Worm (Caenorhabditis elegans): ENCODE measurements around the gene ZK355.3.

The ZK355.3 gene

ce11 chrII:2927533-2927932 is at the start of gene ZK355.3, which contains the start of gene ZK355.8:
Gene ZK355.3 (minus strand): TSS chrII:2927633.
Gene ZK355.8 (plus strand): TSS chrII:2927804.
- TF ChIP-seq nhr-237 (tag; optimal IDR thresholded peaks at IDR 0.05): no peak
- TF ChIP-seq nhr-23 (tag; optimal IDR thresholded peaks at IDR 0.05): no peak
- TF ChIP-seq nhr-10 (tag; optimal IDR thresholded peaks at IDR 0.05): no peak
- no peak for TF ChIP-seq ztf-4 (tag; optimal IDR thresholded peaks at IDR 0.05)
- TF ChIP-seq ztf-1 (GFP tag; conservative IDR thresholded peaks at IDR 0.05): no peak

- TF ChIP-seq F13H6.1 (tag; optimal IDR thresholded peaks at IDR 0.05) (peak; percentile 11), ZK546.5 (tag; optimal IDR thresholded peaks at IDR 0.05) (no peak), Y55F3AM.14 (GFP tag; optimal IDR thresholded peaks at IDR 0.05) (peak; percentile 13), ama-1 (optimal IDR thresholded peaks at IDR 0.05) (peak; percentile 72), mdl-1 (tag; optimal IDR thresholded peaks at IDR 0.05) (peak in 1 of 2 experiments; percentile 35), zag-1 (tag; optimal IDR thresholded peaks at IDR 0.05) (peak; percentile 56), C34F6.9 (tag; optimal IDR thresholded peaks at IDR 0.05) (peak; percentile 4), nhr-12 (tag; optimal IDR thresholded peaks at IDR 0.05) (no peak), egl-27 (tag; optimal IDR thresholded peaks at IDR 0.05) (peak; percentile 11), nhr-11 (tag; optimal IDR thresholded peaks at IDR 0.05) (no peak), R02D3.7 (tag; optimal IDR thresholded peaks at IDR 0.05) (no peak), alr-1 (tag; optimal IDR thresholded peaks at IDR 0.05) (no peak), nhr-129 (tag; optimal IDR thresholded peaks at IDR 0.05) (peak; percentile 19), crh-2 (tag; optimal IDR thresholded peaks at IDR 0.05) (peak; percentile 27), lin-11 (tag; optimal IDR thresholded peaks at IDR 0.05) (peak; percentile 53), aly-2 (tag; optimal IDR thresholded peaks at IDR 0.05) (no peak), nhr-77 (tag; optimal IDR thresholded peaks at IDR 0.05) (no peak), unc-55 (GFP tag; optimal IDR thresholded peaks at IDR 0.05) (peak; percentile 36), lsy-2 (tag; optimal IDR thresholded peaks at IDR 0.05) (peak in 1 of 2 experiments; percentile 37), sma-9 (GFP tag; optimal IDR thresholded peaks at IDR 0.05) (peak; percentile 31), sma-9 (tag; optimal IDR thresholded peaks at IDR 0.05) (no peak)
Observed at ce11 chrII:2976597-2976996, 49.2 kb upstream of the ZK355.3 start, which contains the start of gene nhr-88. Gene nhr-88 (plus strand): TSS chrII:2976639.

DNA sequence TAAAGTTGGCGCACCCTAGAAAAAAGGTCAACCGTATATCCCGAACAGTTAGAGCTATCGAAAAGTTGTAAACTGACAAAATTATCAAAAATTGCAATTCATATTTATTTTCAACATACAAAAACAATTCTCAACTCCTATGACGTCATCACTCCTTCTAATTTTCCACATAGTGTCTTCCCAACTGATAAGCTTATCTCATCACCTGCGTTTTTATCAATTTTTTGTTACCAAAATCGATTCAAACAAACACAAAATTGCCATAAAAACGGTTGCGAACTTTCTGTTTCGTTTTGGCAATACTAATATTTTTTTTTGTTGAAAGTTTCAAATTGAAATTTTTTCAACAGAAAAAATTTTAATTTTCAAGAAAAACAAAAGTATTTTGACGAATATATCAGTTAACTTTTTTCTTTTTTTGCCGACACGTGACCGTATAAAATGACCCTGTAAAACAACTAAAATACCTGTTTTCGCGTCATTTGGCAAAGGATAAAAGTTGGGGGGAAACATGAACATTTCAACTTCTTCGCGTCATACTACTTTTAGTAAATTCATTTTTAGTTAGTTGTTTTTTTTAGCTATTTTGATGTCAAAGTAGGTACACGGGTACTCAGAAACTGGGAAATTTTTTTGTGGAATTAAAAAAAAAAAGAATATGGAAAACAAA is 48.3 kb upstream of the ZK355.3 start:
- peak; percentile 35 for TF ChIP-seq gmeb-1 (tag; optimal IDR thresholded peaks at IDR 0.05)
- peak; percentile 66 for TF ChIP-seq nhr-25 (tag; optimal IDR thresholded peaks at IDR 0.05)
- peak; percentile 68 for TF ChIP-seq crh-2 (tag; optimal IDR thresholded peaks at IDR 0.05)
- TF ChIP-seq fos-1 (tag; optimal IDR thresholded peaks at IDR 0.05): peak; percentile 69
- no peak for TF ChIP-seq peb-1 (tag; optimal IDR thresholded peaks at IDR 0.05)
- TF ChIP-seq ama-1 (optimal IDR thresholded peaks at IDR 0.05): no peak
- TF ChIP-seq mdl-1 (tag; optimal IDR thresholded peaks at IDR 0.05): peak in 1 of 2 experiments; percentile 3
- no peak for TF ChIP-seq lin-11 (tag; optimal IDR thresholded peaks at IDR 0.05)
- peak; percentile 44 for TF ChIP-seq sma-9 (GFP tag; optimal IDR thresholded peaks at IDR 0.05)
- no peak for TF ChIP-seq sma-9 (tag; optimal IDR thresholded peaks at IDR 0.05)
- TF ChIP-seq lsy-2 (tag; optimal IDR thresholded peaks at IDR 0.05): peak in 1 of 2 experiments; percentile 24

DNA sequence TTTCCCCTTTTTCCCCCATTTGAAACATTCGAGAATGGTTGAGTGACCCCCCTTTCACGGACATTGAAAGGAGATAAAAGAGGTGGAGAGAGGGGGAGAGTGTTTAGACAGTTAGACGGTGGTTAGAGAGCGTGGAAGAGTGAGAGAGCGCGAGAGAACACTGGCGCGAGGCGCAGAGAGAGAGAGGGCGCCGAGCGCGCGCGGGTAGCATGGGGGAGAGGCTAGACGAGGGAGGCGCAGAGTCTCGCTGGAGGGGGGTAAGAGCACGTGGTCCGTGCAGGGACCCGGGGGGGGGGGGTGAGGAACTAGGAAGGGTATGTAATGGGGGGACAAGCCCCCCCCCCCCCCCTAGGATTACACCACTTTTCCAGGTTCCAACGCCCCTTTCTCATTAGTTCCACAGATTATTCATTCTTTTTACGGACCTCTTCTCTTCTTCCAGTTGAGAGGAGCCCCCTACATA is 46.5 kb upstream of the ZK355.3 start:
- TF ChIP-seq lin-11 (tag; optimal IDR thresholded peaks at IDR 0.05) (peak; percentile 86), lin-39 (tag; optimal IDR thresholded peaks at IDR 0.05) (no peak), nhr-25 (tag; optimal IDR thresholded peaks at IDR 0.05) (peak; percentile 97), aly-2 (tag; optimal IDR thresholded peaks at IDR 0.05) (no peak), ZK546.5 (tag; optimal IDR thresholded peaks at IDR 0.05) (peak; percentile 32), elt-3 (tag; optimal IDR thresholded peaks at IDR 0.05) (no peak), nhr-11 (tag; optimal IDR thresholded peaks at IDR 0.05) (no peak), sma-9 (GFP tag; optimal IDR thresholded peaks at IDR 0.05) (peak; percentile 99), sma-9 (tag; optimal IDR thresholded peaks at IDR 0.05) (peak; percentile 76), C34F6.9 (tag; optimal IDR thresholded peaks at IDR 0.05) (peak; percentile 90), lin-13 (GFP tag; optimal IDR thresholded peaks at IDR 0.05) (peak; percentile 96), nhr-21 (tag; optimal IDR thresholded peaks at IDR 0.05) (peak; percentile 96), ama-1 (optimal IDR thresholded peaks at IDR 0.05) (peak; percentile 81), unc-39 (tag; optimal IDR thresholded peaks at IDR 0.05) (no peak), ztf-11 (tag; optimal IDR thresholded peaks at IDR 0.05) (peak; percentile 71), mbf-1 (tag; optimal IDR thresholded peaks at IDR 0.05) (no peak), alr-1 (tag; optimal IDR thresholded peaks at IDR 0.05) (no peak), nhr-77 (tag; optimal IDR thresholded peaks at IDR 0.05) (peak; percentile 30), Y55F3AM.14 (GFP tag; optimal IDR thresholded peaks at IDR 0.05) (peak; percentile 97), nhr-23 (tag; optimal IDR thresholded peaks at IDR 0.05) (no peak), mdl-1 (tag; optimal IDR thresholded peaks at IDR 0.05) (peak; percentile 95 to 98), gmeb-1 (tag; optimal IDR thresholded peaks at IDR 0.05) (peak; percentile 91), dmd-4 (tag; optimal IDR thresholded peaks at IDR 0.05) (no peak), egl-27 (tag; optimal IDR thresholded peaks at IDR 0.05) (peak; percentile 99), nhr-6 (tag; optimal IDR thresholded peaks at IDR 0.05) (peak; percentile 88), mab-5 (tag; optimal IDR thresholded peaks at IDR 0.05) (peak; percentile 95), F13H6.1 (tag; optimal IDR thresholded peaks at IDR 0.05) (peak; percentile 97), R02D3.7 (tag; optimal IDR thresholded peaks at IDR 0.05) (peak; percentile 40), lsy-2 (tag; optimal IDR thresholded peaks at IDR 0.05) (peak; percentile 90 to 93), skn-1 (tag; optimal IDR thresholded peaks at IDR 0.05) (no peak), peb-1 (tag; optimal IDR thresholded peaks at IDR 0.05) (no peak), snpc-4 (tag; optimal IDR thresholded peaks at IDR 0.05) (peak; percentile 72), sma-3 (GFP tag; optimal IDR thresholded peaks at IDR 0.05) (peak; percentile 88), unc-62 (GFP tag; optimal IDR thresholded peaks at IDR 0.05) (peak; percentile 16)
